Worm (Caenorhabditis elegans): ENCODE measurements around the gene phf-5.

The phf-5 gene

ce11 chrIII:2375918-2376317, 32.5 kb downstream of the phf-5 start, which contains the start of gene H14E04.2 (continued):
- TF ChIP-seq daf-16 (GFP tag; optimal IDR thresholded peaks at IDR 0.05) (no peak), daf-16 (tag; optimal IDR thresholded peaks at IDR 0.05) (no peak), T20F7.1 (GFP tag; optimal IDR thresholded peaks at IDR 0.05) (peak; percentile 97), nhr-48 (tag; optimal IDR thresholded peaks at IDR 0.05) (no peak), R02D3.7 (tag; optimal IDR thresholded peaks at IDR 0.05) (no peak), lin-13 (GFP tag; optimal IDR thresholded peaks at IDR 0.05) (peak; percentile 67), ceh-20 (GFP tag; IDR thresholded peaks at IDR 0.05) (no peak), snpc-1.2 (GFP tag; IDR thresholded peaks at IDR 0.05) (no peak), lin-15B (tag; optimal IDR thresholded peaks at IDR 0.05) (no peak), mep-1 (tag; optimal IDR thresholded peaks at IDR 0.05) (peak; percentile 59), duxl-1 (tag; optimal IDR thresholded peaks at IDR 0.05; ENCODE audit: poor library complexity) (no peak), set-16 (GFP tag; IDR thresholded peaks at IDR 0.05) (no peak), Y5F2A.4 (GFP tag; optimal IDR thresholded peaks at IDR 0.05) (no peak), nhr-237 (tag; optimal IDR thresholded peaks at IDR 0.05) (no peak), nhr-6 (tag; optimal IDR thresholded peaks at IDR 0.05) (peak; percentile 26), nhr-111 (GFP tag; optimal IDR thresholded peaks at IDR 0.05) (no peak), ceh-32 (tag; optimal IDR thresholded peaks at IDR 0.05; ENCODE audit: poor library complexity) (no peak), madf-5 (GFP tag; IDR thresholded peaks at IDR 0.05) (no peak), unc-130 (GFP tag; optimal IDR thresholded peaks at IDR 0.05) (no peak), aha-1 (tag) (peak; percentile 87), dve-1 (tag; optimal IDR thresholded peaks at IDR 0.05; ENCODE audit: insufficient read depth) (no peak), mdl-1 (tag; optimal IDR thresholded peaks at IDR 0.05) (no peak), mdt-29 (GFP tag; IDR thresholded peaks at IDR 0.05) (no peak), fkh-10 (GFP tag; optimal IDR thresholded peaks at IDR 0.05) (no peak), lin-1 (GFP tag; IDR thresholded peaks at IDR 0.05) (no peak), madf-9 (GFP tag; conservative IDR thresholded peaks at IDR 0.05) (no peak), nhr-76 (tag; optimal IDR thresholded peaks at IDR 0.05) (no peak), mxl-3 (GFP tag; optimal IDR thresholded peaks at IDR 0.05) (no peak), lin-29 (GFP tag; IDR thresholded peaks at IDR 0.05) (no peak), ZK546.5 (tag; optimal IDR thresholded peaks at IDR 0.05) (no peak), gei-8 (GFP tag; optimal IDR thresholded peaks at IDR 0.05) (no peak), Y75B8A.6 (GFP tag; IDR thresholded peaks at IDR 0.05) (no peak), zfp-2 (tag; optimal IDR thresholded peaks at IDR 0.05) (no peak), nhr-102 (tag; optimal IDR thresholded peaks at IDR 0.05) (no peak), zip-2 (tag; optimal IDR thresholded peaks at IDR 0.05) (no peak), hmg-1.1 (GFP tag; IDR thresholded peaks at IDR 0.05) (no peak), nhr-11 (tag; optimal IDR thresholded peaks at IDR 0.05) (peak; percentile 26), ces-1 (GFP tag; optimal IDR thresholded peaks at IDR 0.05) (no peak), ctbp-1 (GFP tag; IDR thresholded peaks at IDR 0.05) (no peak), ztf-7 (tag; optimal IDR thresholded peaks at IDR 0.05) (no peak), skn-1 (tag; optimal IDR thresholded peaks at IDR 0.05) (no peak), arid-1 (GFP tag; conservative IDR thresholded peaks at IDR 0.05) (no peak), dmd-9 (GFP tag; IDR thresholded peaks at IDR 0.05) (no peak), php-3 (GFP tag; IDR thresholded peaks at IDR 0.05) (no peak), tra-1 (GFP tag; IDR thresholded peaks at IDR 0.05) (no peak), hif-1 (tag; optimal IDR thresholded peaks at IDR 0.05) (no peak), ceh-62 (tag; optimal IDR thresholded peaks at IDR 0.05) (no peak), F44E2.7 (GFP tag; IDR thresholded peaks at IDR 0.05) (no peak), mes-2 (tag; optimal IDR thresholded peaks at IDR 0.05; ENCODE audit: poor library complexity, severe bottlenecking) (peak; percentile 83), rbr-2 (tag; optimal IDR thresholded peaks at IDR 0.05) (peak; percentile 44), nhr-42 (GFP tag; IDR thresholded peaks at IDR 0.05) (no peak), zag-1 (tag; optimal IDR thresholded peaks at IDR 0.05) (no peak), Y48G9A.11 (GFP tag; IDR thresholded peaks at IDR 0.05) (peak; percentile 95)

Measured in whole organism, L4 larva.